Worm (Caenorhabditis elegans) whole organism, midembryonic: ENCODE measurements around the gene C26D10.6.

Source experiments
- T22C8.4 ChIP-seq: fragments of 200-800 bp; sonication (Bioruptor generic); IDR thresholded peaks from 2 replicates; pipeline ENCODE4 v1.3.6; 2022; ENCODE audit warnings: missing genetic modification characterization, missing compliant biosample characterization
- cog-1 ChIP-seq: sonication (generic microtip); optimal IDR thresholded peaks from 2 replicates; lab custom pipeline; 2016; ENCODE audit warnings: missing genetic modification characterization, missing compliant biosample characterization
- flt-1 ChIP-seq: fragments of 200-800 bp; sonication (Bioruptor generic); IDR thresholded peaks from 2 replicates; pipeline ENCODE4 v1.3.6; 2022; ENCODE audit warnings: missing genetic modification characterization, missing compliant biosample characterization
- klf-2 ChIP-seq: fragments of 200-800 bp; sonication (Bioruptor generic); conservative IDR thresholded peaks from 2 replicates; pipeline ENCODE4 v1.3.6; 2022; ENCODE audit warnings: missing genetic modification reagents, missing genetic modification characterization, missing compliant biosample characterization
- med-1 ChIP-seq: sonication (generic microtip); optimal IDR thresholded peaks from 2 replicates; lab custom pipeline; 2017; ENCODE audit warnings: missing genetic modification characterization, mild to moderate bottlenecking, missing compliant biosample characterization, antibody characterized with exemption, missing genetic modification reagents; ENCODE audit not compliant: insufficient read depth
- ref-1 ChIP-seq: fragments of 200-800 bp; sonication (Bioruptor generic); conservative IDR thresholded peaks from 2 replicates; pipeline ENCODE4 v1.3.6; 2022; ENCODE audit warnings: missing genetic modification reagents, missing genetic modification characterization, missing compliant biosample characterization
- tab-1 ChIP-seq: fragments of 200-800 bp; sonication (Bioruptor generic); IDR thresholded peaks from 2 replicates; pipeline ENCODE4 v1.3.6; 2022; ENCODE audit warnings: missing genetic modification characterization, missing compliant biosample characterization
- ztf-23 ChIP-seq: fragments of 200-800 bp; sonication (Bioruptor generic); IDR thresholded peaks from 2 replicates; pipeline ENCODE4 v1.3.6; 2022; ENCODE audit warnings: missing genetic modification reagents, missing genetic modification characterization, missing compliant biosample characterization
- ztf-29 ChIP-seq: fragments of 200-800 bp; sonication (Bioruptor generic); IDR thresholded peaks from 2 replicates; pipeline ENCODE4 v1.3.6; 2022; ENCODE audit warnings: missing genetic modification reagents, missing genetic modification characterization, missing compliant biosample characterization

C26D10.6 gene

DNA sequence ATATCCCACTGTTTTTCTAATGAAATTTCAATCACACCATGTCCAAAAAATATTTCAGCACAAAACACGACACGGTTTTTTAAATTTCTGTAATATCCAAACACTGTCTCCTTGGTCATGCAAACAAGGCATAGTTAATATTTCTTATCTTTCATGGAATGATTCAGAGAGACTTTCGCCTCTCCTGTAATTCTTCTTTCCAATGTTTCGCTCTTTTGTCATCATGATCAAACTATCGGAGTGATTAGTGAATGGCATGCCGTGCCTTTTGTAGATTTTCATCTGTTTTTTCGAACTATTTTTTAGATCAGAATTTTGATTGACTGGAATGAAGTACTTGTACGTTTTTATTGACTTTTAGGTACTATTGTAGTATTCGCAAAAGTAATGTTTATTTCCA lies 29.8 kb upstream of the C26D10.6 start:
- no peak for TF ChIP-seq flt-1 (GFP tag; lab: Robert Waterston, UW)
- TF ChIP-seq ztf-23 (GFP tag; lab: Robert Waterston, UW), result no peak
- TF ChIP-seq cog-1 (tag; lab: Kevin White, UChicago), result no peak
- no peak for TF ChIP-seq klf-2 (GFP tag; lab: Robert Waterston, UW)
- TF ChIP-seq ztf-29 (GFP tag; lab: Robert Waterston, UW), result no peak
- TF ChIP-seq tab-1 (GFP tag; lab: Robert Waterston, UW), result no peak
- no peak for TF ChIP-seq T22C8.4
- no peak for TF ChIP-seq ref-1 (GFP tag; lab: Robert Waterston, UW)
- TF ChIP-seq med-1 (GFP tag; lab: Kevin White, UChicago), result no peak

DNA sequence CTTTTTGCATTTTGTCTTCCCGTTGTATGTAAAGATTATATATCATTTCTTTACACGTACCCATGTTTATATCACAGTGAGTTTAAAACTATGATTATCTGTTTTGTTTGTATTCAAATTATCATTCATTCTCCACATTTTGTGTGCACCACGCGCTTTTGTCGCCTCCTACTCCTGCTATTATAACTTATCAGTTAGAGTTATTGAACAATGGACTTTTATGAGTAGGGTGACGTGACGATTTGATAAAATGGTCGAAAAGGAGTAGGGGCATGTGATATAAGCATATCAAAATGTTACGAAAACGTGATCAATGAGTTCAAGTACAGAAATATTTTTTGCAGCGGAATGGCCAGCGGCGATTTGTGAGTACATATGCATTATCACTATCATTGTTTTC lies 28.4 kb upstream of the C26D10.6 start:
- TF ChIP-seq flt-1 (GFP tag; lab: Robert Waterston, UW) (no peak), cog-1 (tag; lab: Kevin White, UChicago) (no peak), ref-1 (GFP tag; lab: Robert Waterston, UW) (no peak), klf-2 (GFP tag; lab: Robert Waterston, UW) (no peak), med-1 (GFP tag; lab: Kevin White, UChicago) (no peak), ztf-23 (GFP tag; lab: Robert Waterston, UW) (no peak), T22C8.4 (no peak), ztf-29 (GFP tag; lab: Robert Waterston, UW) (no peak), tab-1 (GFP tag; lab: Robert Waterston, UW) (no peak)

DNA sequence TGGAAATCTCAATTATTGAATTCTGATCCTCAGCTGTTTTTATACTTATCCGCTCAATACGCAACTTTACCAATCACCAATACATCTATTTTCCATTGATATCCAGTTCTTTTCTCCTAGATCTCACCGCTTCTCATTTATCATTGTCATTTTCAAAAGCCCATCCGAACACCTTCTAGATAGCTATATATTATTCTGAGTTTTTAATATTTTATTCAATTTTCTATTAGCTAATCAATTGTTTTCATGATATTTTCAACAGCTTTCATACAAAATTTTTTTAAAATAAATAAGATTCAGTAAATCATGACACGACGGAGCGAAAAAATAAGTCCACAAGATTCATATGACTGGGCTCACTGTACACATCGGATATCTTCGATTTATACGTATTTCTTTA lies 26.7 kb upstream of the C26D10.6 start, which contains the start of gene F49E12.12:
Gene F49E12.12 (plus strand): TSS at position 301 of the 400 bp plus-strand sequence.
- TF ChIP-seq med-1 (GFP tag; lab: Kevin White, UChicago) (no peak), tab-1 (GFP tag; lab: Robert Waterston, UW) (no peak)

DNA sequence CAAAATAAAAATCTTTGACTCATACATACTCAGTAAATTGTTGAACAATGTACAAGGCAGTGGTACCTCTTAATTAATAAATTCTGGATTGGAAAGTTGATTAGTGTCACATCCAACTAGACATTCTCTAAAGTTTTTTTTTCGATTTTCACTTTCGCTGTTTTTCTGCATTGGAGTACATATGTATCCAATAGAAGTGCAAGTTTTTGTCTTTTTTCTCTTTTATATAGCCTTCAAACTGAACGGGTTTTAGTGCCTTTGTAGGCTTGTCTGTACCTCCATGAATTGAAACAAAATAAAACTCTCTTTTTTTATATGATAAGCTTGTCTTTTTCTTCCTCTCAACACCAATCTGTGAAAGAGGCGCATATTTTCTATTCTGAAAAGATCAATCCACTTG lies 25.7 kb upstream of the C26D10.6 start:
- TF ChIP-seq flt-1 (GFP tag; lab: Robert Waterston, UW) (no peak), ztf-23 (GFP tag; lab: Robert Waterston, UW) (no peak), med-1 (GFP tag; lab: Kevin White, UChicago) (no peak), T22C8.4 (no peak), cog-1 (tag; lab: Kevin White, UChicago) (no peak), tab-1 (GFP tag; lab: Robert Waterston, UW) (no peak), klf-2 (GFP tag; lab: Robert Waterston, UW) (no peak), ztf-29 (GFP tag; lab: Robert Waterston, UW) (no peak), ref-1 (GFP tag; lab: Robert Waterston, UW) (no peak)

DNA sequence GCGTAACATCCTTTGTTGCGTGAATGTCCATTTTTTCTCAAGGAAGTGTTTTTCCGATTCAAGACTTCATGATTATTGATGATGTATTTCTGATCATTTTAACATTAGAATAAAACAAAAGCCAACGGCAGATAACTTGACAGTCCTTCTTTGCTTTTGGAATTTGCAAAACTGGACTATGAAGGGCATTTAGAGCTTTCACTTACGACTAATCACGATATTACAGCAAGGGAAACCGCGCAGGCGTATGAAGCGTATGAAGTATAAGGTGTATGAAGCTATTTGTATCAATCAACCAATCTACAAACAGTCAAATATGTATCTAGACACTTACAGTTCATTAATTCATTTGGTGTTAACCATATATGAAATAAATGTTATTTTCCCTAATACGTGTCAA lies 23.2 kb upstream of the C26D10.6 start:
- TF ChIP-seq ref-1 (GFP tag; lab: Robert Waterston, UW), result no peak
- no peak for TF ChIP-seq flt-1 (GFP tag; lab: Robert Waterston, UW)

DNA sequence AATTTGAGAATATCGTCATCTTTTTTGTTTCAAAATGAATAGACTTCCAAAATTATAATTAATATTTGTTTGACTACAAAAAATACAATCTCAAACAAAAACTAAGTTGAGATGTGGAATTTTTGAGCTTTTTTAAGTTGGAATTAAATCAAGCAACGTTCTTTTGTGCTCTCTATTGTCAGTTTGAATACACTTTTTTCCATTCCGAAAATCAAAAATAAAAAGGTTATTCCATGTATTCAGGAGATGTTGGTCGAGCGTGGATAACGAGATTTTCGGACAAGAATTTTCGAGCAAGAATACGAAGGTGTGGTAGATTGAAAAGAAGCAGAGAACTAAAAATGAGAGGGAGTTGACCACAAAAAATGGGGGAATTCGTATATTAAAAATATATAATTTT lies 15.7 kb upstream of the C26D10.6 start:
- TF ChIP-seq ztf-23 (GFP tag; lab: Robert Waterston, UW), result no peak
- no peak for TF ChIP-seq T22C8.4
- TF ChIP-seq flt-1 (GFP tag; lab: Robert Waterston, UW), result no peak
- TF ChIP-seq ztf-29 (GFP tag; lab: Robert Waterston, UW), result no peak
- no peak for TF ChIP-seq tab-1 (GFP tag; lab: Robert Waterston, UW)
- no peak for TF ChIP-seq ref-1 (GFP tag; lab: Robert Waterston, UW)
- TF ChIP-seq klf-2 (GFP tag; lab: Robert Waterston, UW), result no peak
- TF ChIP-seq cog-1 (tag; lab: Kevin White, UChicago), result no peak
- no peak for TF ChIP-seq med-1 (GFP tag; lab: Kevin White, UChicago)

DNA sequence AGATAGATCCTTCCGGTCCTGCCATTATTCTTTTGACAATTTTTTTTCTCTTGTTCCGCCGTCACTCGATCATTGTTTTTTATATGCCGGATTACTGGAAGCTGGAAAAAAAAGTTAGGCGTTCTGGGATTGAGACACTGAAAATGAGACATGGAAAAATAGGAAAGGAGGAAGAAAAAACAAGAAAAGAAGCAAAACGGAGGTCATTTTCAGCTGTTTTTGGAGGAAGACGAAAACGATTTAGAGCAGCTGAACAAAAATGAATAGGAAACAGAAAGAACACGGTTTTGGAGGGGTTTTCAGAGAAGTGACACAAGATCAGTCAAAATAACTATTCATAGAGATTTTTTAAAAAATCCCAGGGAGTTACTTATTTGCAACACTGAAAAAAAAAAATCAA lies 14.6 kb upstream of the C26D10.6 start, which contains the start of gene amt-3:
Gene amt-3 (minus strand): TSS at position 101 of the 400 bp plus-strand sequence.
- TF ChIP-seq flt-1 (GFP tag; lab: Robert Waterston, UW) (no peak), ztf-29 (GFP tag; lab: Robert Waterston, UW) (no peak), T22C8.4 (no peak), klf-2 (GFP tag; lab: Robert Waterston, UW) (no peak)

DNA sequence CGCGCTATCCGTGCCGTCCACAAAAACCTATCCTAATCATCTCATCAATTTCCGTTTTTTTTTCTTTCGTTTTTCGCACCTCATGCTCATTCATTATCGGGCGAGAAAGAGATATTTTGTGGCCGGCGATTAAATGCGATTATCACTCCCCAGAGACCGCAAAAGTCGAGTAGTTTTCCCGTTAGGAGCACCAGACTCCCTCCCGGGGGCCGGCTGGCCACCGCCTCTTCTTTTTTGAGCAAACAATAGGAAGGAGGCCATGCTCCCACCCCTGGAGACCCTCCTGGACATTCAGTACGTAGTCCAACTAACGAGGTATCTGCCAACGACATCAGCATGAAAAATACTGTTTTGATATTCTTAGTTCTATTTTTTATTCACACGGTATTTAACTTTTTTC lies 6.0 kb upstream of the C26D10.6 start, which contains the start of gene M195.2:
Gene M195.2 (plus strand): TSS at position 301 of the 400 bp plus-strand sequence.
- TF ChIP-seq tab-1 (GFP tag; lab: Robert Waterston, UW), result 0 out of 2 replicates have a peak, but pooled peaks have one; percentile 62
- no peak for TF ChIP-seq ref-1 (GFP tag; lab: Robert Waterston, UW)

DNA sequence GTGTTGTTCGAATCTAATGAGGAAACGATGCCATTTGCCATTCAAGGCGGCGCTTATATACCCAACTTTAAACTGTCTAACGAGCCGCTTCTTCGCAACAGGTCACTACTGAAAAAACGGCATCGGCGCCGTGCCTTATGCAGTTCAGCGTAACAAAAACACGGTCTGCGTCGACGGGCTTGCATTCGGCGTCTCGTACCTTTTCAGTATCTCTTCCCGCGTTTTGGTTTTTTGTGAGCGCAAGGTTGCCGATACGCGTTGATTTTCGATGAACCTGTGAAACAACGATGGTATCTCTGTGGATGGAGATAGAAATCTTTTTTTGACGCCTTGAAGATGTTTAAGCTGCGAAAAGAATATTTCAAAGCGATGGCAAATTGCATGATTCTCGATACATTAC lies 4.8 kb upstream of the C26D10.6 start, which contains the start of gene col-77:
Gene col-77 (minus strand): TSS at position 32 of the 400 bp plus-strand sequence.
- TF ChIP-seq cog-1 (tag; lab: Kevin White, UChicago) (no peak), flt-1 (GFP tag; lab: Robert Waterston, UW) (no peak), tab-1 (GFP tag; lab: Robert Waterston, UW) (no peak)

DNA sequence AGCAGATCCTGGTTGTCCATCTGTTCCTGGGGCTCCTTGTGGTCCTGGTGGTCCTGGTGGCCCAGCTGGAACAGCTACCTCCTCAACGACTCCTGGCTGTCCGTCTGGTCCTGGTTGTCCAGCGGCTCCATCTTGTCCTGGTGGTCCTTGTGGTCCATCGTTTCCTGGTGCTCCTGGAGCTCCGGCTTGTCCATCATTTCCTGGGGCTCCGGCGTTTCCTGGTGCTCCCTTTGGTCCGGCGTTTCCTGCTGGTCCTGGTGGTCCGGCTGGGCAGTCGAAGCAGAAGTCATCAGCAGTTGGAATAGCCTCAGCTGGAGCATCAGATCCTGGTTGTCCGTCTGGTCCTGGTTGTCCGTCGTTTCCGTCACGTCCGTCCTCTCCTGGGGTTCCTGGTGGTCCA lies 4.0 kb upstream of the C26D10.6 start:
- no peak for TF ChIP-seq T22C8.4
- TF ChIP-seq ztf-23 (GFP tag; lab: Robert Waterston, UW), result no peak
- no peak for TF ChIP-seq cog-1 (tag; lab: Kevin White, UChicago)
- no peak for TF ChIP-seq ref-1 (GFP tag; lab: Robert Waterston, UW)
- no peak for TF ChIP-seq ztf-29 (GFP tag; lab: Robert Waterston, UW)
- no peak for TF ChIP-seq tab-1 (GFP tag; lab: Robert Waterston, UW)
- TF ChIP-seq klf-2 (GFP tag; lab: Robert Waterston, UW), result no peak
- no peak for TF ChIP-seq flt-1 (GFP tag; lab: Robert Waterston, UW)
- no peak for TF ChIP-seq med-1 (GFP tag; lab: Kevin White, UChicago)
